Worm (Caenorhabditis elegans): Measurements from ENCODE around the gene F40G12.6.
"Not testable (repeated sequence)": the region's sequence is repeated elsewhere in the genome, so short reads cannot be mapped to it uniquely, and the experiment has no call there.

F40G12.6 gene

ce11 chrV:14282222-14282709 is 9.3 kb upstream of the F40G12.6 start, which contains the start of the genes srt-74 and F40G12.9:
TSS of gene srt-74 (minus strand) at chrV:14282322.
TSS of gene F40G12.9 (plus strand) at chrV:14282659.
- TF ChIP-seq nhr-120 (GFP tag; IDR thresholded peaks at IDR 0.05): no peak
- no peak for TF ChIP-seq lir-1 (GFP tag; conservative IDR thresholded peaks at IDR 0.05)
- no peak for TF ChIP-seq madf-8 (GFP tag; conservative IDR thresholded peaks at IDR 0.05)
- TF ChIP-seq sea-2 (GFP tag; IDR thresholded peaks at IDR 0.05): no peak
- no peak for TF ChIP-seq F49E8.2 (tag; optimal IDR thresholded peaks at IDR 0.05; ENCODE audit: insufficient read depth)
- no peak for TF ChIP-seq ets-4 (GFP tag; optimal IDR thresholded peaks at IDR 0.05)

- TF ChIP-seq die-1 (tag; optimal IDR thresholded peaks at IDR 0.05) (no peak), F49E8.2 (tag; optimal IDR thresholded peaks at IDR 0.05; ENCODE audit: insufficient read depth) (no peak), him-1 (tag; optimal IDR thresholded peaks at IDR 0.05) (no peak), ceh-91 (GFP tag; IDR thresholded peaks at IDR 0.05) (no peak), cebp-1 (GFP tag; IDR thresholded peaks at IDR 0.05) (no peak), cebp-1 (tag; optimal IDR thresholded peaks at IDR 0.05) (no peak), cebp-2 (GFP tag; IDR thresholded peaks at IDR 0.05) (no peak), Y53G8AR.9 (GFP tag; conservative IDR thresholded peaks at IDR 0.05) (no peak), K11D2.4 (GFP tag; IDR thresholded peaks at IDR 0.05) (no peak), tbp1 (GFP tag; optimal IDR thresholded peaks at IDR 0.05) (no peak), ceh-40 (GFP tag; IDR thresholded peaks at IDR 0.05) (no peak), lir-1 (GFP tag; conservative IDR thresholded peaks at IDR 0.05) (no peak), D2030.7 (GFP tag; IDR thresholded peaks at IDR 0.05) (no peak), nhr-90 (tag; optimal IDR thresholded peaks at IDR 0.05) (no peak), B0035.1 (tag; optimal IDR thresholded peaks at IDR 0.05) (no peak), F23B12.7 (tag; optimal IDR thresholded peaks at IDR 0.05; ENCODE audit: insufficient read depth) (no peak)
Measured at ce11 chrV:14279777-14280176, 6.9 kb upstream of the F40G12.6 start, which contains the start of gene srt-33. TSS of gene srt-33 (minus strand) at chrV:14279877.

- TF ChIP-seq him-1 (tag; optimal IDR thresholded peaks at IDR 0.05): peak; percentile 87
- TF ChIP-seq D2030.7 (GFP tag; IDR thresholded peaks at IDR 0.05): peak; percentile 48
- peak; percentile 51 for TF ChIP-seq tbp1 (GFP tag; optimal IDR thresholded peaks at IDR 0.05)
- peak; percentile 87; the same call in 1 of the 2 replicates for TF ChIP-seq attf-6 (GFP tag; IDR thresholded peaks at IDR 0.05)
- peak; percentile 90 for TF ChIP-seq snpc-1.1 (tag; optimal IDR thresholded peaks at IDR 0.05; ENCODE audit: insufficient read depth)
- peak; percentile 25; the same call in 1 of the 2 replicates for TF ChIP-seq F33H1.4 (GFP tag; IDR thresholded peaks at IDR 0.05)
- TF ChIP-seq madf-6 (GFP tag; IDR thresholded peaks at IDR 0.05): peak; percentile 55
- TF ChIP-seq lin-26 (GFP tag; IDR thresholded peaks at IDR 0.05): peak; percentile 53; the same call in 1 of the 2 replicates
- peak; percentile 43 for TF ChIP-seq snpc-1.3 (tag; optimal IDR thresholded peaks at IDR 0.05; ENCODE audit: insufficient read depth)
- TF ChIP-seq hsf-1 (GFP tag; IDR thresholded peaks at IDR 0.05): 0 out of 2 replicates have a peak, but pooled peaks have one; percentile 23
- TF ChIP-seq mcd-1 (GFP tag; IDR thresholded peaks at IDR 0.05): peak; percentile 52
- peak; percentile 19 for TF ChIP-seq lsl-1 (GFP tag; optimal IDR thresholded peaks at IDR 0.05)
- 0 out of 2 replicates have a peak, but pooled peaks have one; percentile 19 for TF ChIP-seq B0019.2 (GFP tag; conservative IDR thresholded peaks at IDR 0.05)
- TF ChIP-seq snpc-4 (GFP tag; optimal IDR thresholded peaks at IDR 0.05): peak; percentile 78
- peak; percentile 68 to 93 (median 85) for TF ChIP-seq snpc-4 (tag; optimal IDR thresholded peaks at IDR 0.05)
Measured at ce11 chrV:14277456-14277855, 4.5 kb upstream of the F40G12.6 start.

- TF ChIP-seq ama-1 (optimal IDR thresholded peaks at IDR 0.05); ama-1 (GFP tag; optimal IDR thresholded peaks at IDR 0.05); rec-8 (tag; optimal IDR thresholded peaks at IDR 0.05); nfyb-1 (GFP tag; IDR thresholded peaks at IDR 0.05): not testable (repeated sequence)
Measured at ce11 chrV:14274268-14274667, 1.3 kb upstream of the F40G12.6 start, which contains the start of gene F40G12.7. TSS of gene F40G12.7 (plus strand) at chrV:14274568.
